Worm (Caenorhabditis elegans) whole organism, L3 larva: ENCODE results near the gene F07C3.9.
A peak's percentile ranks its signal among the peaks of the same experiment; 100 is the strongest.

Experiments
- ZK546.5 ChIP-seq: sonication (generic microtip); optimal IDR thresholded peaks from 2 replicates; lab custom pipeline; 2017; ENCODE audit warnings: missing biosample characterization, missing genetic modification characterization
- aly-2 ChIP-seq: fragments of 150-350 bp; optimal IDR thresholded peaks from 2 replicates; lab custom pipeline; 2014; ENCODE audit warnings: missing biosample characterization, missing genetic modification characterization
- ama-1 ChIP-seq: fragments of 150-350 bp; optimal IDR thresholded peaks from 2 replicates; lab custom pipeline; 2018
- elt-3 ChIP-seq, 3 experiments: fragments of 150-350 bp in 1 of 3; sonication (generic microtip) in 2 of 3; optimal IDR thresholded peaks; 2 replicates in 2 of 3; 4 replicates in 1 of 3; lab custom pipeline; 2014 to 2017; ENCODE audit warnings: missing biosample characterization in 3 of 3, missing genetic modification characterization in 3 of 3
- hmg-11 ChIP-seq: sonication (generic microtip); optimal IDR thresholded peaks from 2 replicates; lab custom pipeline; 2016; ENCODE audit warnings: missing genetic modification characterization, missing compliant biosample characterization
- lsy-12 ChIP-seq: sonication (generic microtip); optimal IDR thresholded peaks from 2 replicates; lab custom pipeline; 2016; ENCODE audit warnings: mild to moderate bottlenecking, missing genetic modification characterization, missing compliant biosample characterization
- nfya-1 ChIP-seq: sonication (generic microtip); optimal IDR thresholded peaks from 2 replicates; lab custom pipeline; 2017; ENCODE audit warnings: missing genetic modification characterization, mild to moderate bottlenecking, missing compliant biosample characterization, antibody characterized with exemption, moderate library complexity; ENCODE audit not compliant: insufficient read depth
- nhr-11 ChIP-seq: fragments of 150-350 bp; optimal IDR thresholded peaks from 2 replicates; lab custom pipeline; 2014; ENCODE audit warnings: missing biosample characterization, missing genetic modification characterization
- nhr-23 ChIP-seq: fragments of 150-350 bp; optimal IDR thresholded peaks from 2 replicates; lab custom pipeline; 2014; ENCODE audit warnings: missing biosample characterization, missing genetic modification reagents, missing genetic modification characterization
- nhr-25 ChIP-seq: sonication (generic microtip); optimal IDR thresholded peaks from 2 replicates; lab custom pipeline; 2017; ENCODE audit warnings: missing biosample characterization, missing genetic modification characterization
- nhr-28 ChIP-seq: fragments of 150-350 bp; optimal IDR thresholded peaks from 2 replicates; lab custom pipeline; 2014; ENCODE audit warnings: missing biosample characterization, missing genetic modification characterization
- nhr-67 ChIP-seq: fragments of 150-350 bp; optimal IDR thresholded peaks from 2 replicates; lab custom pipeline; 2014; ENCODE audit warnings: missing biosample characterization, missing genetic modification characterization
- nhr-76 ChIP-seq: fragments of 150-350 bp; sonication (generic microtip); optimal IDR thresholded peaks from 5 replicates; lab custom pipeline; 2014; ENCODE audit warnings: missing biosample characterization, missing genetic modification characterization
- pha-4 ChIP-seq: fragments of 150-350 bp; optimal IDR thresholded peaks from 2 replicates; lab custom pipeline; 2014; ENCODE audit warnings: missing biosample characterization, missing genetic modification reagents, missing genetic modification characterization
- pqm-1 ChIP-seq: fragments of 150-350 bp; optimal IDR thresholded peaks from 2 replicates; lab custom pipeline; 2017; ENCODE audit warnings: missing biosample characterization, missing genetic modification characterization, inconsistent platforms
- sea-2 ChIP-seq: fragments of 150-350 bp; sonication (generic microtip); optimal IDR thresholded peaks from 4 replicates; lab custom pipeline; 2014; ENCODE audit warnings: missing biosample characterization, missing genetic modification reagents, missing genetic modification characterization
- snpc-4 ChIP-seq: fragments of 150-350 bp; optimal IDR thresholded peaks from 2 replicates; lab custom pipeline; 2014; ENCODE audit warnings: missing biosample characterization, missing genetic modification characterization
- unc-39 ChIP-seq: sonication (generic microtip); optimal IDR thresholded peaks from 4 replicates; lab custom pipeline; 2017; ENCODE audit warnings: missing biosample characterization, missing genetic modification characterization
- zag-1 ChIP-seq: fragments of 150-350 bp; optimal IDR thresholded peaks from 2 replicates; lab custom pipeline; 2014; ENCODE audit warnings: missing biosample characterization, missing genetic modification characterization

F07C3.9 gene

ce11 chrV:9208878-9209277 is 45.6 kb downstream of the F07C3.9 start:
- TF ChIP-seq ZK546.5 (tag; lab: Kevin White, UChicago) (no peak), pha-4 (tag; lab: Kevin White, UChicago) (no peak), pqm-1 (no peak), ama-1 (no peak), nhr-11 (no peak), sea-2 (no peak), nhr-23 (no peak), snpc-4 (tag; lab: Kevin White, UChicago) (no peak), zag-1 (no peak), aly-2 (no peak), lsy-12 (tag; lab: Kevin White, UChicago) (no peak), nhr-28 (no peak), nfya-1 (tag; lab: Kevin White, UChicago) (peak; percentile 27), elt-3 (tag; optimal IDR thresholded peaks at IDR 0.05; lab: Kevin White, UChicago) (no peak), nhr-67 (tag; lab: Kevin White, UChicago) (no peak), hmg-11 (tag; lab: Kevin White, UChicago) (peak; percentile 47), nhr-25 (no peak)

ce11 chrV:9207377-9207776 is 47.1 kb downstream of the F07C3.9 start, which contains the start of gene inx-10:
Gene inx-10 (minus strand): TSS chrV:9207477.
- TF ChIP-seq unc-39 (tag; lab: Kevin White, UChicago) (no peak), zag-1 (no peak), nhr-11 (no peak), nhr-76 (tag; lab: Kevin White, UChicago) (no peak), pha-4 (tag; lab: Kevin White, UChicago) (peak; percentile 59)
